Worm (Caenorhabditis elegans) whole organism, early embryonic: ENCODE data around the gene F43D2.7.

ENCODE experiments used
- B0310.2 ChIP-seq: sonication (generic microtip); optimal IDR thresholded peaks from 2 replicates; lab custom pipeline; 2016; ENCODE audit warnings: mild to moderate bottlenecking, missing genetic modification characterization, missing compliant biosample characterization
- F13C5.2 ChIP-seq: sonication (generic microtip); optimal IDR thresholded peaks from 2 replicates; lab custom pipeline; 2017; ENCODE audit warnings: mild to moderate bottlenecking, missing genetic modification characterization, inconsistent platforms, missing compliant biosample characterization
- aly-1 ChIP-seq: sonication (generic microtip); optimal IDR thresholded peaks from 2 replicates; lab custom pipeline; 2016; ENCODE audit warnings: missing genetic modification characterization, missing compliant biosample characterization
- ama-1 ChIP-seq: fragments of 150-350 bp; optimal IDR thresholded peaks from 2 replicates; lab custom pipeline; 2014
- ceh-13 ChIP-seq: fragments of 200-800 bp; sonication (Bioruptor generic); optimal IDR thresholded peaks from 2 replicates; lab custom pipeline; 2018; ENCODE audit warnings: mild to moderate bottlenecking, missing genetic modification characterization, missing compliant biosample characterization
- ceh-36 ChIP-seq: sonication (generic microtip); optimal IDR thresholded peaks from 2 replicates; lab custom pipeline; 2016; ENCODE audit warnings: missing genetic modification characterization, inconsistent platforms, missing compliant biosample characterization
- ets-7 ChIP-seq: sonication (generic microtip); optimal IDR thresholded peaks from 2 replicates; lab custom pipeline; 2016; ENCODE audit warnings: missing genotype, missing genetic modification characterization, missing compliant biosample characterization
- flt-1 ChIP-seq: fragments of 200-800 bp; sonication (Bioruptor generic); IDR thresholded peaks from 2 replicates; pipeline ENCODE4 v1.3.6; 2022; ENCODE audit warnings: missing genetic modification characterization, missing compliant biosample characterization
- hmbx-1 ChIP-seq: sonication (generic microtip); optimal IDR thresholded peaks from 2 replicates; lab custom pipeline; 2016; ENCODE audit warnings: mild to moderate bottlenecking, missing genetic modification characterization, missing compliant biosample characterization
- hmg-4 ChIP-seq: fragments of 200-800 bp; sonication (Bioruptor generic); optimal IDR thresholded peaks from 2 replicates; lab custom pipeline; 2018; ENCODE audit warnings: mild to moderate bottlenecking, missing genetic modification characterization, missing compliant biosample characterization
- hnd-1 ChIP-seq: sonication (generic microtip); optimal IDR thresholded peaks from 2 replicates; lab custom pipeline; 2016; ENCODE audit warnings: missing genetic modification characterization, missing compliant biosample characterization
- pes-1 ChIP-seq: fragments of 200-800 bp; sonication (Bioruptor generic); IDR thresholded peaks from 2 replicates; pipeline ENCODE4 v1.3.6; 2022; ENCODE audit warnings: missing genetic modification reagents, missing genetic modification characterization, missing compliant biosample characterization
- scrt-1 ChIP-seq: fragments of 200-800 bp; sonication (Bioruptor generic); IDR thresholded peaks from 2 replicates; pipeline ENCODE4 v1.3.6; 2022; ENCODE audit warnings: missing genetic modification characterization, missing compliant biosample characterization
- sea-1 ChIP-seq: fragments of 200-800 bp; sonication (Bioruptor generic); conservative IDR thresholded peaks from 2 replicates; pipeline ENCODE4 v1.3.6; 2022; ENCODE audit warnings: missing genetic modification characterization, missing compliant biosample characterization
- tbx-11 ChIP-seq: fragments of 200-800 bp; sonication (Bioruptor generic); IDR thresholded peaks from 2 replicates; pipeline ENCODE4 v1.3.6; 2022; ENCODE audit warnings: missing genetic modification characterization, missing compliant biosample characterization
- tbx-37 ChIP-seq: fragments of 200-800 bp; sonication (Bioruptor generic); conservative IDR thresholded peaks from 2 replicates; pipeline ENCODE4 v1.3.6; 2022; ENCODE audit warnings: missing genetic modification reagents, missing genetic modification characterization, missing compliant biosample characterization
- tra-4 ChIP-seq: sonication (generic microtip); optimal IDR thresholded peaks from 2 replicates; lab custom pipeline; 2017; ENCODE audit warnings: missing genetic modification characterization, missing compliant biosample characterization

F43D2.7 gene

DNA sequence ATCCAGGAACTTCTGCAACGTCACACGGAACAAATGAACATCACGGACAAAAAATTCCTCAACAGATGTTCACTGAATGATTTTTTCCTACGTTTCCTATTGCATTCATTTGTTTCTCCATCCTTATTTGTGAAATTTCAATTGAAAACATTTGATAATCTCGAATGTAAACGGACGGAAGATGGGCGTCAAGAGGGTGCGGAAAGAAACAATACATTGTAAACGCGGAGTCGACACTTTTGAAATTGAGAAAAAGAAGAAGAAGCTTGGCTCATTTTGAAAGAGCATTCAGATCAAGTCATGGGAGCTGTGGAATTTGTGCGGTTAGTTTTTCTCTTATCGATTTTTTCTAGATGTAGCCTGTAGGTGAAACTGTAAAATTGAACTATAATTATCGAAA lies 23.0 kb upstream of the F43D2.7 start, which contains the start of gene C47E8.9:
Gene C47E8.9, plus strand, starts transcription at position 301 of the 400 bp plus-strand sequence.
- TF ChIP-seq ets-7 (tag; lab: Kevin White, UChicago) = no peak
- no peak for TF ChIP-seq ama-1
- no peak for TF ChIP-seq ceh-36 (tag; lab: Kevin White, UChicago)
- TF ChIP-seq tra-4 (tag; lab: Kevin White, UChicago) = no peak
- TF ChIP-seq tbx-11 (GFP tag; lab: Robert Waterston, UW) = no peak
- no peak for TF ChIP-seq aly-1 (tag; lab: Kevin White, UChicago)
- TF ChIP-seq flt-1 (GFP tag; lab: Robert Waterston, UW) = no peak
- TF ChIP-seq hmbx-1 (tag; lab: Kevin White, UChicago) = no peak
- TF ChIP-seq hnd-1 (tag; lab: Kevin White, UChicago) = no peak
- no peak for TF ChIP-seq tbx-37 (GFP tag; lab: Robert Waterston, UW)
- no peak for TF ChIP-seq sea-1
- no peak for TF ChIP-seq ceh-13 (GFP tag; lab: Kevin White, UChicago)
- TF ChIP-seq F13C5.2 (tag; lab: Kevin White, UChicago) = no peak
- TF ChIP-seq B0310.2 = no peak
- TF ChIP-seq pes-1 (GFP tag; lab: Robert Waterston, UW) = no peak
- no peak for TF ChIP-seq scrt-1 (GFP tag; lab: Robert Waterston, UW)
- TF ChIP-seq hmg-4 (GFP tag; lab: Kevin White, UChicago) = no peak

DNA sequence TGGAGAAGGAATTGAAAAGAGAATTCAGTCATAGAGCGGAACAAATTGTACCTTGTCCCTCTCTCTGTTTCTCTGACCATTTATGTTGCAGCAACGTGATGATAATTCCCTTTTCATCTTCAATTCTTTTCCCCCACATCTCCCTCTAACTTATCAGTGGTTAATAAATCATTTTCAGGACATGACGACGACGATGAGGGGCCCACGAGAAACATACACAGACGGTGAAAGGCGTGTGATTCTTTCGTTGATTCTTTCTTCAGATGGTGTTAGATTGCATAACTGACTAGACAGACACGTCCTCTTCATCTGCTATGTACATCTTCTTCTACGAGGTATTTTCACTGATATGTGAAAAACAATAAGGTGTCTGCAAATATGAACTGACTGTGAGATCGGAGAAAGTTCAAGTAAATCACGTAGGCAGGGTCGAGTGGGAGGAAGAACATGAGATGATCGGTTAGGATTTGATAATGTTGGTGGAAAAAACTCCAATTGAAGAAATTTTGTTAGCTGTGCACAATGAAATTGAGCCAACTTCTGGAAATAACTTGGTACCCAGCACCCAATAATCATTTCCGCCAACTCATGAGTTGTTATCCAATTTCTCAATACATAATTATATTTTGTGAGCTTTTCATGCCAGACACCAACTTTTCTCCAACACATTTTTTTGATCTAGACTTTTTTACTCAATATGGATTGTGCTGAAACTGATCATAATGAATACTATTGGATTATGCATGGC lies 20.8 kb upstream of the F43D2.7 start, which contains the start of gene srh-17:
Gene srh-17, plus strand, starts transcription at position 698 of the 748 bp plus-strand sequence.
- TF ChIP-seq ceh-36 (tag; lab: Kevin White, UChicago) (no peak), tra-4 (tag; lab: Kevin White, UChicago) (no peak), ceh-13 (GFP tag; lab: Kevin White, UChicago) (no peak), flt-1 (GFP tag; lab: Robert Waterston, UW) (no peak), F13C5.2 (tag; lab: Kevin White, UChicago) (no peak), hmg-4 (GFP tag; lab: Kevin White, UChicago) (no peak)

DNA sequence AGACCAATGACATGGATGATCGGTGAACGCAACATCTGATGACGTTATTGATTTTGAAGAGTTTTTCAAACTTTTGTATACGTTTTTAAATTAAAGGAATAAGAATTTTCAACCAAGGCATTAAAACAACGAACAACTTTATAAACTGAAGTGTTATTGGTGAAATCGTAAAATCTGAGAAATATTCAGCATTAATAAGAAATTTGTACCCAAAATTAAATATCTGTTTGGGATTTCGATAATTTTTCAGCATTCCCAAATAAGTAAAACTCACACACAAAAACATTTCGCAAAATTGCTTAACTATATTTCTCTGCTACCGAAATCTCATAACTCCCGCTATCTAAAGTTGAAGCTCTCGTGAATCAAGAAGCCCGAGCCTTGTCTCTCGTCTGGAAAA lies 19.6 kb upstream of the F43D2.7 start:
- TF ChIP-seq aly-1 (tag; lab: Kevin White, UChicago) = no peak
- no peak for TF ChIP-seq hmg-4 (GFP tag; lab: Kevin White, UChicago)
- no peak for TF ChIP-seq flt-1 (GFP tag; lab: Robert Waterston, UW)
- TF ChIP-seq sea-1 = no peak
- TF ChIP-seq scrt-1 (GFP tag; lab: Robert Waterston, UW) = no peak
- no peak for TF ChIP-seq ama-1
- no peak for TF ChIP-seq ceh-13 (GFP tag; lab: Kevin White, UChicago)
- TF ChIP-seq hmbx-1 (tag; lab: Kevin White, UChicago) = no peak
- no peak for TF ChIP-seq ets-7 (tag; lab: Kevin White, UChicago)
- TF ChIP-seq F13C5.2 (tag; lab: Kevin White, UChicago) = no peak
- TF ChIP-seq B0310.2 = no peak

DNA sequence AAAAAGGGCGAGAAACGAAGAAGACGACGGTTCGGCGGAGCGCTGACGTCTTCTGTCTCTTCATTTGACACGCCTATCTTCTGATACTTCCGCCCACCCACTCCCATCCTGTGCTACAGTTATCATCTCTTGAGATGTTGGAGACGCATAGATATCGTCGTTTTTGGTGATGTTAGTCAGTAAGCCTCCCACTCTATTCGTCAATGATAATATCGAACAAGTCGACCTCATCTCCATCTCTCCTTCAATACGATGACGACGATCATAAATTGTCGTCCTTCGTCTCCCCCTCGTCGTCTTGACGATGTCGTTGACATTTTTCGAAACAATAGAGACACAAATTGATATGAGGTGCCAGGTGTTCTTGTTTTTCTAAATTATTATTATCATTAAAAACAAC lies 18.2 kb upstream of the F43D2.7 start, which contains the start of gene slc-25A29:
Gene slc-25A29, minus strand, starts transcription at position 45 of the 400 bp plus-strand sequence.
- TF ChIP-seq sea-1 (no peak), pes-1 (GFP tag; lab: Robert Waterston, UW) (no peak), hnd-1 (tag; lab: Kevin White, UChicago) (no peak), B0310.2 (no peak)

DNA sequence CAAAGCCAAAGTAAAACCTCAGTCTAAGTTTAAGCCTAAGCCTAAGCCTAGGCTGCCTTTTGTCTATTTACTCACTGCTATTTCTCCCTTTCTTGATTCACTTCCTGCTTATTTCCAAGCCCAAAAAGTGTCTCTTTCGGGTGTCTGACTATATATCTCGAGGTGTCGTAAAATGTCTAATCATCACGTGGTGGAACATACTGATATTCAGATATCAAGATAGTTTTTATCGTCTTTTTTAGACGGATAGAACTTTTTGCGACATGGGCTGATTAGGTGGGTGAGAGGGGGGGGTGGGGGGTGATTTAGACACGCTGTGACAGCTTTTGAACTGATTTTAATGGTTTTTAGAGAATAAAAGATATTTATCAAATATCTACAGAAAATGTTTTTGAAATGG lies 17.0 kb upstream of the F43D2.7 start:
- TF ChIP-seq hmbx-1 (tag; lab: Kevin White, UChicago) (no peak), aly-1 (tag; lab: Kevin White, UChicago) (no peak), tbx-11 (GFP tag; lab: Robert Waterston, UW) (no peak), B0310.2 (no peak)

DNA sequence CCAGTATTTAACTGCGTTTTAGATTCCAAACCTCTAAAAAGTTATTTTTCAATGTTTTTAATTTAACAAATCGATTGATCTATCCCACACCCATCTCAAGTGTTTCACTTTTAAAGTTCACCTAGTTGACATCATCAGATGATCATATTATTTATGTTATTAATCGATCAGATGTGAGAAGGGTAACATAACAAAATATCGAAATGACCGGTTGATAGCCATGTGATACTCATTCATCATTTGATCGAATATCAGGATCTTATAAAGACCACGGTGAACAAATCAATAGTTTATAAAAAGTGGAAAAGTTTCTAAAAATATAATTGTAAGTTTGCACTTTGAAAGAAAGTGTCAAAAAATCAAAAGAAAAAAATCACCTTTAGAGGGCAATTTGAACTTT lies 15.7 kb upstream of the F43D2.7 start:
- TF ChIP-seq tbx-11 (GFP tag; lab: Robert Waterston, UW) = no peak
- no peak for TF ChIP-seq hmbx-1 (tag; lab: Kevin White, UChicago)
- TF ChIP-seq hnd-1 (tag; lab: Kevin White, UChicago) = no peak
- no peak for TF ChIP-seq ama-1
- no peak for TF ChIP-seq ceh-36 (tag; lab: Kevin White, UChicago)
- TF ChIP-seq scrt-1 (GFP tag; lab: Robert Waterston, UW) = no peak
- no peak for TF ChIP-seq tbx-37 (GFP tag; lab: Robert Waterston, UW)
- no peak for TF ChIP-seq tra-4 (tag; lab: Kevin White, UChicago)
- TF ChIP-seq B0310.2 = no peak
- TF ChIP-seq F13C5.2 (tag; lab: Kevin White, UChicago) = no peak
- no peak for TF ChIP-seq ceh-13 (GFP tag; lab: Kevin White, UChicago)
- no peak for TF ChIP-seq flt-1 (GFP tag; lab: Robert Waterston, UW)
- no peak for TF ChIP-seq sea-1
- no peak for TF ChIP-seq hmg-4 (GFP tag; lab: Kevin White, UChicago)
- TF ChIP-seq pes-1 (GFP tag; lab: Robert Waterston, UW) = no peak
- TF ChIP-seq ets-7 (tag; lab: Kevin White, UChicago) = no peak
- no peak for TF ChIP-seq aly-1 (tag; lab: Kevin White, UChicago)

DNA sequence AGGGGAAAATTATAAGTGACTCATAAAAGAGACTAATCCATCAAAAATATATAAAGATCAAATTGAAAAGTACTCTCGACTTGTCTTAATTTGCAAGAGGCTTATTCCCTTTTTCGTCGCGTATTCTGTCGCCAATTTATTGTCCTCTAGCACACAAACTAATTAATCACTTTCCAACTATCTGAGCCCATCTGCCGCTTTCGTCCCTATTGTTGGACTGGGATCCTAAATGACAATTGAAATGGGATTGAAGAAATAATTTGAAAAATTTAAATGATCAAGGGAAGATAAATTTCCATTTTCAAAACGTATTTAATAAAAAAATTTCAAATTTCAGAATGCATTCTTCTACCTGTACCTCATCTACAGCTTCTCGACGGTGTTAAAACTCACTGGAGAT lies 10.7 kb upstream of the F43D2.7 start:
- TF ChIP-seq ceh-36 (tag; lab: Kevin White, UChicago) (no peak), F13C5.2 (tag; lab: Kevin White, UChicago) (no peak), B0310.2 (no peak), ama-1 (no peak), ets-7 (tag; lab: Kevin White, UChicago) (no peak), tbx-11 (GFP tag; lab: Robert Waterston, UW) (no peak), hmg-4 (GFP tag; lab: Kevin White, UChicago) (no peak), pes-1 (GFP tag; lab: Robert Waterston, UW) (no peak), ceh-13 (GFP tag; lab: Kevin White, UChicago) (no peak), flt-1 (GFP tag; lab: Robert Waterston, UW) (no peak)
